Fruit fly (Drosophila melanogaster): Measurements from ENCODE around the gene CG13300.

The CG13300 gene

DNA sequence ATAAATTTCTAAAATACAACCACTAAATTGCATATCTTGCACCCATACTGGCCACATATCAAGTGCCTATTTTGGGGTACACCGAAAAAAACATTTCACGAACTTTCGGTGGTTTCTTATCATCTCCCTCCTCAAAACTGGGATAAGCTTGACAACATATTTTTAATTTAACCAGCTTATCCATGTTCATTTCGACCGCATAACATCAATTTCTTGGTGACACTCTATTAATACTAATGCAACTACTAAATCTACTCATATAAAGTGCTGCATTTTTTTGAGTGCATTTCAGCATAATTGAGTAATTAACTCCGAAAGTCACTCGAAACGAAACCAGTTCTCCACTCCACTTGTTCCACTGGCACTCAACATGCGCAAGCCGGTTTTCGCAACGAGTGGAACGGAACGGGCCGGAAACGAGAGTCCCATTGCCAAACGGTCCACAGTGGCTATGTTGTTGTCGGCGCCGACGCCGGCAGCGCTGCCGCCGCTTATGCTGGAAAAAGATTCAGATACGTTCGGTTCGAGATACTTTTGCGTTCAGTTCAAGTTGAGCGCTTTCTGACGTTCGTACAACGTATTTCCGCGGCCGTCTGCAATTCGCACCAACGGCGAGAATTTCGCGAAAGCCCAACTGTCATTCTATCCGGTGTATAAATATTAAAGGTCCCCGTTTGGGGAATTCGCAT is 48.0 kb upstream of the CG13300 start, which contains the start of gene CG42747 (continued):
- TF ChIP-seq CrebB (tag; optimal IDR thresholded peaks at IDR 0.05) (peak; percentile 45), al (GFP tag; IDR thresholded peaks at IDR 0.05) (no peak), peb (GFP tag; IDR thresholded peaks at IDR 0.05) (no peak), CG4328 (GFP tag; optimal IDR thresholded peaks at IDR 0.05) (peak; percentile 41), CG13424 (tag; optimal IDR thresholded peaks at IDR 0.05) (peak; percentile 80), ap (GFP tag; IDR thresholded peaks at IDR 0.05) (peak; percentile 43), CG11398 (GFP tag; optimal IDR thresholded peaks at IDR 0.05) (peak; percentile 76), CG2202 (tag; optimal IDR thresholded peaks at IDR 0.05) (peak; percentile 89), CG1529 (GFP tag; optimal IDR thresholded peaks at IDR 0.05) (peak; percentile 78), CG8765 (GFP tag; IDR thresholded peaks at IDR 0.05) (no peak), CG18476 (GFP tag; optimal IDR thresholded peaks at IDR 0.05) (peak; percentile 13), Spps (tag; optimal IDR thresholded peaks at IDR 0.05) (peak; percentile 87), Mes4 (GFP tag; optimal IDR thresholded peaks at IDR 0.05) (peak; percentile 86), ssp (GFP tag; IDR thresholded peaks at IDR 0.05) (peak; percentile 23; the same call in 1 of the 2 replicates), NC2β (GFP tag; optimal IDR thresholded peaks at IDR 0.05) (peak; percentile 56), mld (GFP tag; IDR thresholded peaks at IDR 0.05; ENCODE audit: partially characterized antibody) (no peak), stwl (tag; optimal IDR thresholded peaks at IDR 0.05) (peak; percentile 26), CG17829 (tag; optimal IDR thresholded peaks at IDR 0.05) (peak; percentile 89), CG9817 (tag; optimal IDR thresholded peaks at IDR 0.05) (no peak), fd64A (GFP tag; optimal IDR thresholded peaks at IDR 0.05) (peak; percentile 79), CG9727 (GFP tag; optimal IDR thresholded peaks at IDR 0.05) (peak; percentile 70), CG4282 (GFP tag; optimal IDR thresholded peaks at IDR 0.05) (no peak), gcm (GFP tag; optimal IDR thresholded peaks at IDR 0.05) (peak; percentile 86), ken (GFP tag; IDR thresholded peaks at IDR 0.05) (0 out of 3 replicates have a peak, but pooled peaks have one; percentile 16), Sry-β (GFP tag; optimal IDR thresholded peaks at IDR 0.05) (peak; percentile 33), Myb (GFP tag; optimal IDR thresholded peaks at IDR 0.05) (peak; percentile 48), CG10959 (GFP tag; IDR thresholded peaks at IDR 0.05) (peak; percentile 50; the same call in 1 of the 2 replicates), CG7839 (tag; optimal IDR thresholded peaks at IDR 0.05) (peak; percentile 81), Ets65A (GFP tag) (no peak), bbx (GFP tag; IDR thresholded peaks at IDR 0.05; ENCODE audit: partially characterized antibody) (peak; percentile 71; the same call in 1 of the 2 replicates), fu2 (GFP tag; optimal IDR thresholded peaks at IDR 0.05) (peak; percentile 31), CG16779 (GFP tag; IDR thresholded peaks at IDR 0.05) (no peak), Atf3 (GFP tag; optimal IDR thresholded peaks at IDR 0.05) (peak; percentile 41), CG9215 (GFP tag; IDR thresholded peaks at IDR 0.05) (no peak), MTF-1 (GFP tag; optimal IDR thresholded peaks at IDR 0.05; ENCODE audit: borderline replicate concordance) (peak; percentile 44), CG11723 (GFP tag; optimal IDR thresholded peaks at IDR 0.05) (peak; percentile 56), CG5180 (GFP tag; optimal IDR thresholded peaks at IDR 0.05) (peak; percentile 77), lbe (GFP tag; optimal IDR thresholded peaks at IDR 0.05) (no peak), Bdp1 (GFP tag; optimal IDR thresholded peaks at IDR 0.05) (peak; percentile 49), CG17385 (GFP tag; optimal IDR thresholded peaks at IDR 0.05) (peak; percentile 56), CG43689 (GFP tag; IDR thresholded peaks at IDR 0.05) (no peak), Ada2b (GFP tag; IDR thresholded peaks at IDR 0.05) (peak; percentile 51), ato (GFP tag; IDR thresholded peaks at IDR 0.05; ENCODE audit: partially characterized antibody) (peak; percentile 39; the same call in 1 of the 2 replicates), HLH3B (GFP tag; IDR thresholded peaks at IDR 0.05) (peak; percentile 65), slp2 (GFP tag; optimal IDR thresholded peaks at IDR 0.05) (peak; percentile 40), ac (GFP tag; optimal IDR thresholded peaks at IDR 0.05) (peak; percentile 75), CG18599 (GFP tag; optimal IDR thresholded peaks at IDR 0.05) (peak; percentile 73), Lim3 (GFP tag; IDR thresholded peaks at IDR 0.05) (no peak), CG17568 (GFP tag; optimal IDR thresholded peaks at IDR 0.05) (peak; percentile 76)
